Worm (Caenorhabditis elegans): ENCODE measurements around the gene C25G4.17.
"Not testable (repeated sequence)": the region's sequence is repeated elsewhere in the genome, so short reads cannot be mapped to it uniquely, and the experiment has no call there.

The C25G4.17 gene

ce11 chrIV:12478711-12479110 is 36.9 kb downstream of the C25G4.17 start, which contains the start of gene igdb-1:
igdb-1 (plus strand) TSS chrIV:12479011.
- TF ChIP-seq ztf-11 (tag; optimal IDR thresholded peaks at IDR 0.05); ces-1 (GFP tag; optimal IDR thresholded peaks at IDR 0.05); mls-2 (tag; optimal IDR thresholded peaks at IDR 0.05): not testable (repeated sequence)

ce11 chrIV:12484479-12484878 is 42.7 kb downstream of the C25G4.17 start, which contains the start of gene T04A11.4:
T04A11.4 (minus strand) TSS chrIV:12484579.
- TF ChIP-seq lsy-2 (tag; optimal IDR thresholded peaks at IDR 0.05); ceh-43 (GFP tag; optimal IDR thresholded peaks at IDR 0.05); pha-4 (tag; optimal IDR thresholded peaks at IDR 0.05): not testable (repeated sequence)

- TF ChIP-seq ztf-11 (tag; optimal IDR thresholded peaks at IDR 0.05), result no peak
- TF ChIP-seq mab-5 (tag; optimal IDR thresholded peaks at IDR 0.05), result no peak
- no peak for TF ChIP-seq hlh-1 (tag; optimal IDR thresholded peaks at IDR 0.05)
- no peak for TF ChIP-seq snpc-4 (tag; optimal IDR thresholded peaks at IDR 0.05)
Measured at ce11 chrIV:12487194-12487593, 45.4 kb downstream of the C25G4.17 start, which contains the start of gene sru-26. sru-26 (plus strand) TSS chrIV:12487494.

ce11 chrIV:12490491-12490890 is 48.7 kb downstream of the C25G4.17 start, which contains the start of gene him-6:
him-6 (plus strand) TSS chrIV:12490791.
- TF ChIP-seq ceh-83 (GFP tag; optimal IDR thresholded peaks at IDR 0.05) (no peak), nhr-12 (tag; optimal IDR thresholded peaks at IDR 0.05) (no peak), bed-3 (GFP tag; optimal IDR thresholded peaks at IDR 0.05) (no peak), zip-8 (tag; optimal IDR thresholded peaks at IDR 0.05) (no peak), mep-1 (tag; optimal IDR thresholded peaks at IDR 0.05) (no peak), lin-32 (GFP tag; optimal IDR thresholded peaks at IDR 0.05) (no peak), ces-1 (GFP tag; optimal IDR thresholded peaks at IDR 0.05) (no peak), drap-1 (GFP tag; optimal IDR thresholded peaks at IDR 0.05) (no peak), cnd-1 (tag; optimal IDR thresholded peaks at IDR 0.05) (no peak), elt-3 (tag; optimal IDR thresholded peaks at IDR 0.05) (no peak), ham-2 (GFP tag; optimal IDR thresholded peaks at IDR 0.05) (no peak), pha-4 (tag; optimal IDR thresholded peaks at IDR 0.05) (no peak), lin-13 (tag; optimal IDR thresholded peaks at IDR 0.05) (no peak), unc-39 (tag; optimal IDR thresholded peaks at IDR 0.05) (no peak), lsy-2 (tag; optimal IDR thresholded peaks at IDR 0.05) (no peak)
